Fruit fly (Drosophila melanogaster): Measurements from ENCODE around the gene RYa-R.

Gene RYa-R

DNA sequence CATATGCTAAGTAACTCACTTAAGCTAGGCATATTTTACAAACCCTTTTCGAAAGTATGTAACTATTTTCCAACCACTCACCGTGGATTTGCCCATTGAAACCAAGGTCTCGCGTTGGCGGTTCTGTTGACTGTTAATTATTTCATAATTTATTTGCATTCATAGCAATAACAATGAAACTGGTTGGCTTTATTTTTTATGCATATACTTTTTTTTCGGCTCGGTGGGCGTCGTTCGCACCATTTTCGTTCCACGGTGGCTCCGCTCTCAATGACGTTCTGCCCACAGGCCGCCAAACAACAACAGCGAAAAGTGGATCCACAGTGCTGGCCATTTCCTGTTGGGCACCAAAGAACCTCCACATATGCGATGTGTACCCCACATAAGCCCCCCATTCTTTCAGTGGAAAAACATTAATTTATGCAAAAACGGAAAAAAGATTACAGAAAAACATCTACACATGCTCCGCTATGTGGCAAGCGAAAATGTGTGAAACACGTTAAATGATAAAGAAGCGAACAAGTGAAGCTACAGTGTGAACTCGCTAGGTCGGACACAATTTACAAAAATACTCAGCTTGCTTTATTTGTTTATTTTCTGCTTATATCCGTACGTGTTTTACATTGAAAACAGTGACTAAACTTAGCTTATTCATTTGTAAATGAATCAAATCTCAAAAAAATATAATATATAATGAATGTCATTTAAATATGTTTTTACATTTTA lies 29.0 kb upstream of the RYa-R start (continued):
- TF ChIP-seq Stat92E (GFP tag; optimal IDR thresholded peaks at IDR 0.05) (no peak), CG4730 (GFP tag; IDR thresholded peaks at IDR 0.05) (0 out of 2 replicates have a peak, but pooled peaks have one; percentile 22), ken (GFP tag; IDR thresholded peaks at IDR 0.05) (peak; percentile 47; the same call in 1 of the 3 replicates), ind (GFP tag; optimal IDR thresholded peaks at IDR 0.05) (peak; percentile 29), CG11504 (tag; optimal IDR thresholded peaks at IDR 0.05) (peak; percentile 64), seq (GFP tag; IDR thresholded peaks at IDR 0.05) (0 out of 2 replicates have a peak, but pooled peaks have one; percentile 25), Poxn (GFP tag; IDR thresholded peaks at IDR 0.05) (no peak), gsb (GFP tag; IDR thresholded peaks at IDR 0.05) (peak; percentile 43), CG42726 (GFP tag; IDR thresholded peaks at IDR 0.05; ENCODE audit: partially characterized antibody) (no peak), CG2678 (tag; optimal IDR thresholded peaks at IDR 0.05) (peak; percentile 57), Ssrp (tag; optimal IDR thresholded peaks at IDR 0.05) (peak; percentile 48), CG12942 (GFP tag; optimal IDR thresholded peaks at IDR 0.05) (no peak), unpg (GFP tag; optimal IDR thresholded peaks at IDR 0.05) (peak; percentile 24), HLH3B (GFP tag; IDR thresholded peaks at IDR 0.05) (peak; percentile 36; the same call in 1 of the 2 replicates), CG12104 (GFP tag; optimal IDR thresholded peaks at IDR 0.05) (peak; percentile 14), CG8478 (optimal IDR thresholded peaks at IDR 0.05) (no peak)

DNA sequence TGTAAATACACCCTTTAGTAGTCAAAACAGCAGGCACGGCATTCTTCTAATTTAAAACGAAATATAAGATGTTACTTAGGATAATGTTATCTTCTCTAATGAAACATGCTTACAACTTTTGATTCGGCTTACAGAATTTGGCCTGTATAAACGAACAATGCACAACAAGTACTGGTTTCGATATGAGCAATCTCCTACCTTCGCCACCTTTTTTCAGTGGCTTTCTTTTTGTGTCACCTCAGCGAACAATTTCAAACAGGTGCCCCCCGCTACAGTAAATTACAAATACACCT lies 28.5 kb upstream of the RYa-R start:
- TF ChIP-seq sens (GFP tag) (peak; percentile 36), CG31441 (GFP tag; IDR thresholded peaks at IDR 0.05) (0 out of 2 replicates have a peak, but pooled peaks have one; percentile 1), grau (tag; optimal IDR thresholded peaks at IDR 0.05) (peak; percentile 71), CG17328 (GFP tag; IDR thresholded peaks at IDR 0.05) (0 out of 2 replicates have a peak, but pooled peaks have one; percentile 3), rib (GFP tag; IDR thresholded peaks at IDR 0.05) (no peak), Nf-YA (GFP tag; IDR thresholded peaks at IDR 0.05) (peak; percentile 3; the same call in 1 of the 2 replicates), Atf-2 (GFP tag; optimal IDR thresholded peaks at IDR 0.05) (no peak), CG2199 (GFP tag; IDR thresholded peaks at IDR 0.05) (peak; percentile 11; the same call in 1 of the 3 replicates), toy (GFP tag; IDR thresholded peaks at IDR 0.05) (no peak)

DNA sequence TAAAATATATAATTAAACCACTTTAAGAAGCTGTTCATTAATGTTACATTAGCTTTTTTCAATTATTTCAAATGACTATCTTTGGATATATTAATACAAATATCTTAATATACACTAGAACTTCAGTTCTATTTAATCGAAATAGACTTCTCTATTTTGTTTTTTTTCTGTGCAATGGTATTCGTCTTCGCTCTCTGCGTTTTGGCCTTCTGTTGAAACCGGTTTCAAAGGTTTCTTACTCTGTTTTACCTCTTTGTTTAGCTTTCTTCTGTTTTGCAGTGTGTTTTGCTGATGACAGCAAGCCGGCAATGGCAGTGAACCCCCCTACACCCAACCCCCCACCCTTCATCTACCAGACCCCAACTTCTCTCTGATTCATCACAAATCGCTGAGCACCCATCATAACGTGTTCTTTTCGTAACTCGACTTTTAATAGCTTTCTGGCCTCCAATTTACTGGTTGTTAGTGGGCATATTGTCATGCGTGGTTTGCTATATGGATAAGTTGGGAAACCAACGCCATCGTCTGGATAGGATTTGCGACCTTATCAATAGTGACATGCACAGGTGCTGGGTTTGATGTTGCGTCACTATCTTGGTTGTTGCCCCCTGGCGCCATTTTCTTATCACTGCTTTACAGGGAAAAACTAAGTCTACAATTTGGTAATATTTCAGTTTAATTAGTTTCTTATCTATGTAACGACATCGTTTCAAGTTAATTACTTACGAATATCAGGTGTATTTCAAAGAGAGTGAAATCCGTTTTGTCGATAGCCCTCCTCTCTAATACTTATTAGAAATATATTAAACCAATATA lies 27.7 kb upstream of the RYa-R start:
- TF ChIP-seq Dref (GFP tag; IDR thresholded peaks at IDR 0.05) (no peak), HLH4C (GFP tag; IDR thresholded peaks at IDR 0.05; ENCODE audit: partially characterized antibody) (no peak), Dfd (GFP tag; optimal IDR thresholded peaks at IDR 0.05) (no peak), Adf1 (GFP tag; IDR thresholded peaks at IDR 0.05) (no peak), CG11093 (GFP tag; IDR thresholded peaks at IDR 0.05) (no peak), CG2712 (tag; optimal IDR thresholded peaks at IDR 0.05) (peak; percentile 34), nau (GFP tag; optimal IDR thresholded peaks at IDR 0.05) (no peak), CG9932 (GFP tag; IDR thresholded peaks at IDR 0.05) (0 out of 2 replicates have a peak, but pooled peaks have one; percentile 16), grau (tag; optimal IDR thresholded peaks at IDR 0.05) (peak; percentile 43), Sox100B (GFP tag; optimal IDR thresholded peaks at IDR 0.05) (peak; percentile 10), CG3847 (GFP tag; IDR thresholded peaks at IDR 0.05) (no peak), CoRest (tag; optimal IDR thresholded peaks at IDR 0.05) (peak; percentile 51), az2 (GFP tag; optimal IDR thresholded peaks at IDR 0.05) (peak; percentile 17), sr (GFP tag; IDR thresholded peaks at IDR 0.05) (no peak), CG42726 (GFP tag; IDR thresholded peaks at IDR 0.05; ENCODE audit: partially characterized antibody) (no peak), fd3F (GFP tag; optimal IDR thresholded peaks at IDR 0.05) (no peak), Dip2 (GFP tag; IDR thresholded peaks at IDR 0.05) (no peak), CG10274 (GFP tag; optimal IDR thresholded peaks at IDR 0.05) (no peak), CG11504 (tag; optimal IDR thresholded peaks at IDR 0.05) (no peak), tll (GFP tag; optimal IDR thresholded peaks at IDR 0.05) (no peak), Lim3 (GFP tag; IDR thresholded peaks at IDR 0.05) (peak; percentile 54; the same call in 1 of the 2 replicates), chif (GFP tag; optimal IDR thresholded peaks at IDR 0.05) (no peak), bcd (GFP tag; optimal IDR thresholded peaks at IDR 0.05) (no peak), B-H1 (GFP tag; IDR thresholded peaks at IDR 0.05) (no peak), CG4360 (GFP tag; IDR thresholded peaks at IDR 0.05) (no peak)

Data from whole organism, embryonic.